Fruit fly (Drosophila melanogaster) whole organism, embryonic: Measurements from ENCODE around the gene Octbeta2R.

Experiments
- ATbp ChIP-seq: fragments of 200-800 bp; sonication (Bioruptor generic); optimal IDR thresholded peaks from 2 replicates; lab custom pipeline; 2017; ENCODE audit warnings: missing biosample characterization, mild to moderate bottlenecking, missing genetic modification characterization, missing genetic modification reagents
- CG12104 ChIP-seq: fragments of 200-800 bp; sonication (Bioruptor generic); optimal IDR thresholded peaks from 3 replicates; lab custom pipeline; 2016; ENCODE audit warnings: missing biosample characterization, missing genetic modification characterization
- CG12659 ChIP-seq: fragments of 200-800 bp; sonication (Bioruptor generic); optimal IDR thresholded peaks from 3 replicates; lab custom pipeline; 2017; ENCODE audit warnings: mild to moderate bottlenecking, missing biosample characterization, missing genetic modification reagents, missing genetic modification characterization
- CG14710 ChIP-seq: fragments of 200-800 bp; sonication (Bioruptor generic); optimal IDR thresholded peaks from 3 replicates; lab custom pipeline; 2019; ENCODE audit warnings: missing biosample characterization, mild to moderate bottlenecking, missing genetic modification characterization, moderate library complexity
- CG15011 ChIP-seq: fragments of 200-800 bp; sonication (Bioruptor generic); optimal IDR thresholded peaks from 3 replicates; lab custom pipeline; 2018; ENCODE audit warnings: missing biosample characterization, mild to moderate bottlenecking, missing genetic modification characterization
- CG16813 ChIP-seq: fragments of 200-800 bp; sonication (Bioruptor generic); IDR thresholded peaks from 3 replicates; pipeline ENCODE4 v1.3.6; 2022; ENCODE audit warnings: missing biosample characterization, missing genetic modification characterization; ENCODE audit not compliant: partially characterized antibody
- CG2120 ChIP-seq: fragments of 200-800 bp; sonication (Bioruptor generic); optimal IDR thresholded peaks from 3 replicates; lab custom pipeline; 2016; ENCODE audit warnings: missing biosample characterization, missing genetic modification characterization
- CG2129 ChIP-seq: fragments of 200-800 bp; sonication (Bioruptor generic); IDR thresholded peaks from 2 replicates; pipeline ENCODE4 v1.3.6; 2022; ENCODE audit warnings: missing biosample characterization, missing genetic modification characterization; ENCODE audit not compliant: partially characterized antibody
- CG2199 ChIP-seq: fragments of 200-800 bp; sonication (Bioruptor generic); IDR thresholded peaks from 3 replicates; pipeline ENCODE4 v1.3.6; 2022; ENCODE audit warnings: missing biosample characterization, missing genetic modification characterization
- CG2875 ChIP-seq: fragments of 200-800 bp; sonication (Bioruptor generic); optimal IDR thresholded peaks from 2 replicates; lab custom pipeline; 2017; ENCODE audit warnings: missing biosample characterization, mild to moderate bottlenecking, missing genetic modification characterization, missing genetic modification reagents
- CG31365 ChIP-seq: fragments of 200-800 bp; sonication (Bioruptor generic); optimal IDR thresholded peaks from 2 replicates; lab custom pipeline; 2018; ENCODE audit warnings: missing biosample characterization, mild to moderate bottlenecking, missing genetic modification characterization
- CG4282 ChIP-seq: fragments of 200-800 bp; sonication (Bioruptor generic); optimal IDR thresholded peaks from 2 replicates; lab custom pipeline; 2016; ENCODE audit warnings: missing biosample characterization, missing genetic modification characterization
- CG4328 ChIP-seq: fragments of 200-800 bp; sonication (Bioruptor generic); optimal IDR thresholded peaks from 3 replicates; lab custom pipeline; 2017; ENCODE audit warnings: missing biosample characterization, missing genetic modification reagents, missing genetic modification characterization
- CG43689 ChIP-seq: fragments of 200-800 bp; sonication (Bioruptor generic); IDR thresholded peaks from 2 replicates; pipeline ENCODE4 v1.3.6; 2022; ENCODE audit warnings: missing biosample characterization, missing genetic modification characterization
- CG4730 ChIP-seq: fragments of 200-800 bp; sonication (Bioruptor generic); IDR thresholded peaks from 2 replicates; pipeline ENCODE4 v1.3.6; 2022; ENCODE audit warnings: missing biosample characterization, missing genetic modification characterization
- CG5953 ChIP-seq: fragments of 200-800 bp; sonication (Bioruptor generic); IDR thresholded peaks from 2 replicates; pipeline ENCODE4 v1.3.6; 2022; ENCODE audit warnings: missing biosample characterization, missing genetic modification characterization
- CG7745 ChIP-seq: fragments of 200-800 bp; sonication (Bioruptor generic); optimal IDR thresholded peaks from 2 replicates; lab custom pipeline; 2018; ENCODE audit warnings: missing biosample characterization, mild to moderate bottlenecking, missing genetic modification characterization, moderate library complexity
- CTCF ChIP-seq: fragments of 200-800 bp; sonication (Bioruptor generic); optimal IDR thresholded peaks from 2 replicates; lab custom pipeline; 2017; ENCODE audit warnings: missing biosample characterization, mild to moderate bottlenecking, missing genetic modification characterization, moderate library complexity
- Gsc ChIP-seq: fragments of 200-800 bp; sonication (Bioruptor generic); IDR thresholded peaks from 2 replicates; pipeline ENCODE4 v1.3.6; 2022; ENCODE audit warnings: missing biosample characterization, missing genetic modification characterization
- Gug ChIP-seq: fragments of 200-800 bp; sonication (Bioruptor generic); IDR thresholded peaks from 4 replicates; pipeline ENCODE4 v1.3.6; 2022; ENCODE audit warnings: missing biosample characterization, missing genetic modification characterization
- Hmr ChIP-seq: fragments of 200-800 bp; sonication (Bioruptor generic); optimal IDR thresholded peaks from 3 replicates; lab custom pipeline; 2017; ENCODE audit warnings: mild to moderate bottlenecking, missing biosample characterization, missing genetic modification reagents, missing genetic modification characterization
- Hr51 ChIP-seq, 2 experiments: fragments of 200-800 bp; sonication (Bioruptor generic); optimal IDR thresholded peaks; 2 replicates in 1 of 2; 3 replicates in 1 of 2; lab custom pipeline; 2016 to 2018; ENCODE audit warnings: missing biosample characterization in 2 of 2, missing genetic modification characterization in 2 of 2, mild to moderate bottlenecking in 1 of 2, moderate library complexity in 1 of 2
- Lhr ChIP-seq: fragments of 200-800 bp; sonication (Bioruptor generic); optimal IDR thresholded peaks from 3 replicates; lab custom pipeline; 2017; ENCODE audit warnings: mild to moderate bottlenecking, missing biosample characterization, missing genetic modification reagents, missing genetic modification characterization
- Med ChIP-seq: fragments of 200-800 bp; sonication (Bioruptor generic); peaks from one replicate; lab custom pipeline; 2016; ENCODE audit warnings: missing biosample characterization, missing genetic modification characterization, mild to moderate bottlenecking, inconsistent platforms, moderate library complexity
- NC2α ChIP-seq: fragments of 200-800 bp; sonication (Bioruptor generic); optimal IDR thresholded peaks from 2 replicates; lab custom pipeline; 2016; ENCODE audit warnings: missing biosample characterization, missing genetic modification characterization
- Nf-YC ChIP-seq: fragments of 200-800 bp; optimal IDR thresholded peaks from 3 replicates; lab custom pipeline; 2019; ENCODE audit warnings: missing biosample characterization, mild to moderate bottlenecking, missing genetic modification characterization, moderate library complexity
- Opbp ChIP-seq: fragments of 200-800 bp; sonication (Bioruptor generic); IDR thresholded peaks from 3 replicates; pipeline ENCODE4 v1.3.6; 2022; ENCODE audit warnings: missing biosample characterization, missing genetic modification characterization; ENCODE audit not compliant: partially characterized antibody
- Poxn ChIP-seq: fragments of 200-800 bp; sonication (Bioruptor generic); IDR thresholded peaks from 2 replicates; pipeline ENCODE4 v1.3.6; 2022; ENCODE audit warnings: missing biosample characterization, missing genetic modification characterization
- Ptx1 ChIP-seq: fragments of 200-800 bp; sonication (Bioruptor generic); IDR thresholded peaks from 2 replicates; pipeline ENCODE4 v1.3.6; 2022; ENCODE audit warnings: missing biosample characterization, missing genetic modification characterization
- Rx ChIP-seq: fragments of 200-800 bp; sonication (Bioruptor generic); IDR thresholded peaks from 2 replicates; pipeline ENCODE4 v1.3.6; 2022; ENCODE audit warnings: missing biosample characterization, missing genetic modification characterization
- Ssrp ChIP-seq: fragments of 200-800 bp; sonication (Bioruptor generic); optimal IDR thresholded peaks from 2 replicates; lab custom pipeline; 2018; ENCODE audit warnings: missing biosample characterization, mild to moderate bottlenecking, missing genetic modification characterization, moderate library complexity
- Stat92E ChIP-seq, 3 experiments: fragments of >200 bp in 2 of 3; fragments of 200-800 bp in 1 of 3; sonication (Bioruptor generic) in 1 of 3; optimal IDR thresholded peaks; 2 replicates each; lab custom pipeline; 2017 to 2019; ENCODE audit warnings: missing biosample characterization in 3 of 3, missing genetic modification characterization in 3 of 3, mild to moderate bottlenecking in 1 of 3, moderate library complexity in 1 of 3
- al ChIP-seq: fragments of 200-800 bp; sonication (Bioruptor generic); IDR thresholded peaks from 2 replicates; pipeline ENCODE4 v1.3.6; 2022; ENCODE audit warnings: missing biosample characterization, missing genetic modification characterization
- amos ChIP-seq: fragments of 200-800 bp; sonication (Bioruptor generic); IDR thresholded peaks from 2 replicates; pipeline ENCODE4 v1.3.6; 2022; ENCODE audit warnings: missing biosample characterization, missing genetic modification characterization; ENCODE audit not compliant: partially characterized antibody
- aop ChIP-seq: fragments of 200-800 bp; sonication (Bioruptor generic); IDR thresholded peaks from 2 replicates; pipeline ENCODE4 v1.3.6; 2022; ENCODE audit warnings: missing biosample characterization, missing genetic modification characterization
- ase ChIP-seq: fragments of 200-800 bp; sonication (Bioruptor generic); IDR thresholded peaks from 3 replicates; pipeline ENCODE4 v1.3.6; 2022; ENCODE audit warnings: missing biosample characterization, missing genetic modification characterization
- cwo ChIP-seq: fragments of 200-800 bp; sonication (Bioruptor generic); optimal IDR thresholded peaks from 3 replicates; lab custom pipeline; 2017; ENCODE audit warnings: missing biosample characterization, missing genetic modification characterization, mild to moderate bottlenecking, moderate library complexity, missing genetic modification reagents
- eve ChIP-seq, 2 experiments: fragments of >200 bp; optimal IDR thresholded peaks; 2 replicates each; lab custom pipeline; 2017; ENCODE audit warnings: missing biosample characterization in 2 of 2, missing genetic modification characterization in 2 of 2
- fd96Cb ChIP-seq: fragments of 200-800 bp; sonication (Bioruptor generic); optimal IDR thresholded peaks from 2 replicates; lab custom pipeline; 2018; ENCODE audit warnings: missing biosample characterization, mild to moderate bottlenecking, missing genetic modification characterization, moderate library complexity
- gt ChIP-seq: fragments of 200-800 bp; sonication (Bioruptor generic); IDR thresholded peaks from 2 replicates; pipeline ENCODE4 v1.3.6; 2022; ENCODE audit warnings: missing biosample characterization, missing genetic modification characterization
- jigr1 ChIP-seq: fragments of 200-800 bp; sonication (Bioruptor generic); IDR thresholded peaks from 3 replicates; pipeline ENCODE4 v1.3.6; 2022; ENCODE audit warnings: missing biosample characterization, missing genetic modification characterization
- maf-S ChIP-seq: fragments of 200-800 bp; sonication (Bioruptor generic); optimal IDR thresholded peaks from 2 replicates; lab custom pipeline; 2016; ENCODE audit warnings: missing biosample characterization, missing genetic modification characterization
- oc ChIP-seq: fragments of 200-800 bp; sonication (Bioruptor generic); optimal IDR thresholded peaks from 2 replicates; lab custom pipeline; 2018; ENCODE audit warnings: missing biosample characterization, mild to moderate bottlenecking, missing genetic modification characterization, moderate library complexity
- p53 ChIP-seq: fragments of 200-800 bp; sonication (Bioruptor generic); optimal IDR thresholded peaks from 2 replicates; lab custom pipeline; 2016; ENCODE audit warnings: missing biosample characterization, missing genetic modification characterization
- pita ChIP-seq: fragments of 200-800 bp; sonication (Bioruptor generic); optimal IDR thresholded peaks from 2 replicates; lab custom pipeline; 2017; ENCODE audit warnings: missing biosample characterization, mild to moderate bottlenecking, missing genetic modification characterization
- prd ChIP-seq, 3 experiments: fragments of >200 bp in 2 of 3; fragments of 200-800 bp in 1 of 3; sonication (Bioruptor generic) in 1 of 3; optimal IDR thresholded peaks in 2 of 3; IDR thresholded peaks in 1 of 3; 2 replicates in 2 of 3; 3 replicates in 1 of 3; pipeline versions ENCODE4 v1.3.6 to Lab custom; 2017 to 2022; ENCODE audit warnings: missing biosample characterization in 1 of 3, missing genetic modification characterization in 1 of 3
- scrt ChIP-seq: fragments of 200-800 bp; sonication (Bioruptor generic); optimal IDR thresholded peaks from 2 replicates; lab custom pipeline; 2018; ENCODE audit warnings: missing biosample characterization, mild to moderate bottlenecking, missing genetic modification characterization, moderate library complexity
- sisA ChIP-seq: fragments of 200-800 bp; sonication (Bioruptor generic); IDR thresholded peaks from 2 replicates; pipeline ENCODE4 v1.3.6; 2022; ENCODE audit warnings: missing biosample characterization, missing genetic modification characterization
- tna ChIP-seq: fragments of 200-800 bp; sonication (Bioruptor generic); IDR thresholded peaks from 2 replicates; pipeline ENCODE4 v1.3.6; 2022; ENCODE audit warnings: missing biosample characterization, missing genetic modification characterization; ENCODE audit not compliant: partially characterized antibody
- zf30C ChIP-seq: fragments of 200-800 bp; sonication (Bioruptor generic); optimal IDR thresholded peaks from 3 replicates; lab custom pipeline; 2018; ENCODE audit warnings: missing biosample characterization, mild to moderate bottlenecking, missing genetic modification characterization

Octbeta2R gene

dm6 chr3R:12637961-12638531 lies 42.5 kb upstream of the Octbeta2R start, which contains the start of gene CG11608 (continued):
- TF ChIP-seq oc = no peak
- no peak for TF ChIP-seq CG15011 (GFP tag; lab: Kevin White, UChicago)
- no peak for TF ChIP-seq CG12104 (GFP tag; lab: Kevin White, UChicago)
- no peak for TF ChIP-seq zf30C (GFP tag; lab: Kevin White, UChicago)
- no peak for TF ChIP-seq maf-S (GFP tag; lab: Kevin White, UChicago)
- no peak for TF ChIP-seq CG12659 (GFP tag; lab: Kevin White, UChicago)
- no peak for TF ChIP-seq jigr1 (GFP tag; lab: Robert Waterston, UW)
- peak; percentile 19 for TF ChIP-seq Med
- no peak for TF ChIP-seq Stat92E (GFP tag; optimal IDR thresholded peaks at IDR 0.05; lab: Kevin White, UChicago)
- TF ChIP-seq gt (GFP tag; lab: Robert Waterston, UW) = no peak
- no peak for TF ChIP-seq Lhr (GFP tag; lab: Kevin White, UChicago)
- TF ChIP-seq ATbp (GFP tag; lab: Kevin White, UChicago) = no peak
- no peak for TF ChIP-seq cwo (GFP tag; lab: Kevin White, UChicago)
- no peak for TF ChIP-seq eve (GFP tag; optimal IDR thresholded peaks at IDR 0.05; lab: Kevin White, UChicago)
- no peak for TF ChIP-seq CG2120
- no peak for TF ChIP-seq Poxn (GFP tag; lab: Robert Waterston, UW)
- TF ChIP-seq Hmr = no peak
- no peak for TF ChIP-seq CG43689 (GFP tag; lab: Robert Waterston, UW)
- no peak for TF ChIP-seq CG4730
- no peak for TF ChIP-seq Hr51 (GFP tag; optimal IDR thresholded peaks at IDR 0.05; lab: Kevin White, UChicago)
- TF ChIP-seq Ptx1 = no peak
- TF ChIP-seq Rx (GFP tag; lab: Robert Waterston, UW) = no peak
- TF ChIP-seq sisA = no peak
- TF ChIP-seq tna (GFP tag; lab: Robert Waterston, UW) = no peak
- 0 out of 2 replicates have a peak, but pooled peaks have one; percentile 31 for TF ChIP-seq aop (GFP tag; lab: Robert Waterston, UW)
- peak; percentile 34; the same call in 1 of the 3 replicates for TF ChIP-seq CG16813 (GFP tag; lab: Robert Waterston, UW)
- no peak for TF ChIP-seq scrt (GFP tag; lab: Kevin White, UChicago)
- TF ChIP-seq CG2129 (GFP tag; lab: Robert Waterston, UW) = no peak
- TF ChIP-seq Opbp = peak; percentile 15; the same call in 1 of the 3 replicates
- TF ChIP-seq amos = peak; percentile 61; the same call in 1 of the 2 replicates
- TF ChIP-seq CG14710 = peak; percentile 15
- TF ChIP-seq ase (GFP tag; lab: Robert Waterston, UW) = no peak
- TF ChIP-seq NC2α (GFP tag; lab: Kevin White, UChicago) = no peak
- no peak for TF ChIP-seq Gsc (GFP tag; lab: Robert Waterston, UW)
- TF ChIP-seq CG4328 (GFP tag; lab: Kevin White, UChicago) = no peak
- no peak for TF ChIP-seq fd96Cb (tag; lab: Kevin White, UChicago)
- no peak for TF ChIP-seq Ssrp (tag; lab: Kevin White, UChicago)
- TF ChIP-seq pita = peak; percentile 34
- no peak for TF ChIP-seq CG2875 (GFP tag; lab: Kevin White, UChicago)
- TF ChIP-seq CG7745 (tag; lab: Kevin White, UChicago) = no peak
- TF ChIP-seq CG31365 (tag; lab: Kevin White, UChicago) = peak; percentile 90
- no peak for TF ChIP-seq prd (optimal IDR thresholded peaks at IDR 0.05; lab: Kevin White, UChicago)
- no peak for TF ChIP-seq prd (GFP tag; IDR thresholded peaks at IDR 0.05; lab: Robert Waterston, UW)
- TF ChIP-seq CG5953 (GFP tag; lab: Robert Waterston, UW) = no peak
- no peak for TF ChIP-seq al (GFP tag; lab: Robert Waterston, UW)
- TF ChIP-seq p53 = no peak
- TF ChIP-seq CTCF (GFP tag; lab: Kevin White, UChicago) = peak; percentile 79
- peak; percentile 92 for TF ChIP-seq CG2199 (GFP tag; lab: Robert Waterston, UW)
- no peak for TF ChIP-seq CG4282
- no peak for TF ChIP-seq Nf-YC (tag; lab: Kevin White, UChicago)
- TF ChIP-seq Gug = no peak
